Worm (Caenorhabditis elegans) whole organism, late embryonic: Measurements from ENCODE around the gene F46C5.2.

ENCODE experiments used
- C08G9.2 ChIP-seq: sonication (generic microtip); optimal IDR thresholded peaks from 2 replicates; lab custom pipeline; 2016; ENCODE audit warnings: mild to moderate bottlenecking, missing genetic modification characterization, moderate library complexity, missing compliant biosample characterization
- C38D4.7 ChIP-seq: fragments of 200-800 bp; sonication (Bioruptor generic); optimal IDR thresholded peaks from 2 replicates; lab custom pipeline; 2018; ENCODE audit warnings: mild to moderate bottlenecking, missing genetic modification characterization, moderate library complexity, missing compliant biosample characterization
- F13H6.1 ChIP-seq: sonication (generic microtip); optimal IDR thresholded peaks from 2 replicates; lab custom pipeline; 2016; ENCODE audit warnings: missing genetic modification characterization, missing compliant biosample characterization
- T23F11.4 ChIP-seq: fragments of 200-800 bp; sonication (Bioruptor generic); optimal IDR thresholded peaks from 2 replicates; lab custom pipeline; 2018; ENCODE audit warnings: mild to moderate bottlenecking, missing genetic modification characterization, missing compliant biosample characterization
- ama-1 ChIP-seq: fragments of 150-350 bp; optimal IDR thresholded peaks from 2 replicates; lab custom pipeline; 2014
- ceh-18 ChIP-seq: sonication (generic microtip); optimal IDR thresholded peaks from 2 replicates; lab custom pipeline; 2016; ENCODE audit warnings: missing genetic modification characterization, missing compliant biosample characterization
- ceh-19 ChIP-seq: fragments of 200-800 bp; sonication (Bioruptor generic); optimal IDR thresholded peaks from 2 replicates; lab custom pipeline; 2018; ENCODE audit warnings: mild to moderate bottlenecking, missing genetic modification characterization, missing compliant biosample characterization
- ceh-48 ChIP-seq: sonication (generic microtip); optimal IDR thresholded peaks from 2 replicates; lab custom pipeline; 2016; ENCODE audit warnings: missing genetic modification characterization, inconsistent platforms, missing compliant biosample characterization
- ceh-6 ChIP-seq: fragments of 200-800 bp; sonication (Bioruptor generic); optimal IDR thresholded peaks from 2 replicates; lab custom pipeline; 2018; ENCODE audit warnings: mild to moderate bottlenecking, missing genetic modification characterization, missing compliant biosample characterization
- ceh-9 ChIP-seq: sonication (generic microtip); optimal IDR thresholded peaks from 2 replicates; lab custom pipeline; 2016; ENCODE audit warnings: mild to moderate bottlenecking, missing genetic modification characterization, inconsistent platforms, missing compliant biosample characterization
- dve-1 ChIP-seq: sonication (generic microtip); optimal IDR thresholded peaks from 2 replicates; lab custom pipeline; 2017; ENCODE audit warnings: antibody characterized with exemption, mild to moderate bottlenecking, missing genetic modification characterization, missing compliant biosample characterization
- elt-2 ChIP-seq: sonication (generic microtip); optimal IDR thresholded peaks from 2 replicates; lab custom pipeline; 2016; ENCODE audit warnings: missing genetic modification reagents, missing genetic modification characterization, missing compliant biosample characterization
- fax-1 ChIP-seq: sonication (generic microtip); optimal IDR thresholded peaks from 2 replicates; lab custom pipeline; 2016; ENCODE audit warnings: missing genotype, missing genetic modification characterization, missing compliant biosample characterization
- fkh-6 ChIP-seq: sonication (generic microtip); optimal IDR thresholded peaks from 2 replicates; lab custom pipeline; 2016; ENCODE audit warnings: missing genetic modification characterization, missing compliant biosample characterization
- hlh-13 ChIP-seq: fragments of 200-800 bp; sonication (Bioruptor generic); optimal IDR thresholded peaks from 2 replicates; lab custom pipeline; 2018; ENCODE audit warnings: mild to moderate bottlenecking, missing genetic modification characterization, missing compliant biosample characterization
- hlh-15 ChIP-seq: sonication (generic microtip); optimal IDR thresholded peaks from 2 replicates; lab custom pipeline; 2016; ENCODE audit warnings: missing genetic modification characterization, missing compliant biosample characterization
- hlh-30 ChIP-seq: sonication (generic microtip); optimal IDR thresholded peaks from 2 replicates; lab custom pipeline; 2017; ENCODE audit warnings: antibody characterized with exemption, missing genetic modification characterization, missing compliant biosample characterization; ENCODE audit not compliant: insufficient read depth
- hlh-6 ChIP-seq: sonication (generic microtip); optimal IDR thresholded peaks from 2 replicates; lab custom pipeline; 2016; ENCODE audit warnings: missing genotype, missing genetic modification characterization, missing compliant biosample characterization
- hlh-8 ChIP-seq: sonication (generic microtip); optimal IDR thresholded peaks from 2 replicates; lab custom pipeline; 2016; ENCODE audit warnings: missing genotype, missing genetic modification characterization, missing compliant biosample characterization
- lim-6 ChIP-seq: sonication (generic microtip); optimal IDR thresholded peaks from 2 replicates; lab custom pipeline; 2016; ENCODE audit warnings: missing genetic modification characterization, missing compliant biosample characterization
- lin-11 ChIP-seq: fragments of 200-800 bp; sonication (Bioruptor generic); optimal IDR thresholded peaks from 2 replicates; lab custom pipeline; 2018; ENCODE audit warnings: mild to moderate bottlenecking, missing genetic modification characterization, missing compliant biosample characterization
- madf-2 ChIP-seq: sonication (generic microtip); optimal IDR thresholded peaks from 2 replicates; lab custom pipeline; 2017; ENCODE audit warnings: missing genetic modification characterization, missing compliant biosample characterization
- mec-3 ChIP-seq: sonication (generic microtip); optimal IDR thresholded peaks from 2 replicates; lab custom pipeline; 2016; ENCODE audit warnings: borderline replicate concordance, missing genetic modification characterization, missing compliant biosample characterization
- nfya-1 ChIP-seq: sonication (generic microtip); optimal IDR thresholded peaks from 2 replicates; lab custom pipeline; 2017; ENCODE audit warnings: missing genetic modification characterization, mild to moderate bottlenecking, missing compliant biosample characterization, antibody characterized with exemption, moderate library complexity
- npax-4 ChIP-seq: sonication (generic microtip); optimal IDR thresholded peaks from 2 replicates; lab custom pipeline; 2016; ENCODE audit warnings: missing genetic modification characterization, missing compliant biosample characterization
- pag-3 ChIP-seq: sonication (generic microtip); optimal IDR thresholded peaks from 2 replicates; lab custom pipeline; 2016; ENCODE audit warnings: missing compliant biosample characterization, missing genetic modification characterization, borderline replicate concordance
- pha-2 ChIP-seq: sonication (generic microtip); optimal IDR thresholded peaks from 2 replicates; lab custom pipeline; 2017; ENCODE audit warnings: mild to moderate bottlenecking, missing genetic modification characterization, missing compliant biosample characterization
- pqm-1 ChIP-seq: sonication (generic microtip); optimal IDR thresholded peaks from 2 replicates; lab custom pipeline; 2016; ENCODE audit warnings: missing genetic modification characterization, missing compliant biosample characterization
- ref-2 ChIP-seq: sonication (generic microtip); optimal IDR thresholded peaks from 2 replicates; lab custom pipeline; 2016; ENCODE audit warnings: missing genetic modification characterization, missing compliant biosample characterization
- sox-2 ChIP-seq: fragments of 200-800 bp; sonication (Bioruptor generic); IDR thresholded peaks from 2 replicates; pipeline ENCODE4 v1.3.6; 2022; ENCODE audit warnings: missing genetic modification reagents, missing genetic modification characterization, missing compliant biosample characterization
- syd-9 ChIP-seq: sonication (generic microtip); optimal IDR thresholded peaks from 2 replicates; lab custom pipeline; 2016; ENCODE audit warnings: mild to moderate bottlenecking, missing genetic modification characterization, moderate library complexity, missing compliant biosample characterization
- tbx-2 ChIP-seq: sonication (generic microtip); optimal IDR thresholded peaks from 2 replicates; lab custom pipeline; 2016; ENCODE audit warnings: missing genetic modification characterization, missing compliant biosample characterization
- tbx-7 ChIP-seq: sonication (generic microtip); optimal IDR thresholded peaks from 2 replicates; lab custom pipeline; 2016; ENCODE audit warnings: missing genotype, missing genetic modification characterization, missing compliant biosample characterization
- ttx-3 ChIP-seq: sonication (generic microtip); optimal IDR thresholded peaks from 2 replicates; lab custom pipeline; 2016; ENCODE audit warnings: missing genetic modification reagents, missing genetic modification characterization, missing compliant biosample characterization
- unc-3 ChIP-seq, 2 experiments: fragments of 200-800 bp in 1 of 2; sonication (Bioruptor generic) in 1 of 2; sonication (generic microtip) in 1 of 2; conservative IDR thresholded peaks in 1 of 2; optimal IDR thresholded peaks in 1 of 2; 2 replicates each; pipeline versions ENCODE4 v1.3.6 to Lab custom; 2016 to 2022; ENCODE audit warnings: missing compliant biosample characterization in 2 of 2, missing genetic modification characterization in 2 of 2, missing genetic modification reagents in 1 of 2
- unc-42 ChIP-seq: sonication (generic microtip); optimal IDR thresholded peaks from 2 replicates; lab custom pipeline; 2016; ENCODE audit warnings: missing genotype, missing genetic modification characterization, missing compliant biosample characterization
- unc-55 ChIP-seq: sonication (generic microtip); optimal IDR thresholded peaks from 2 replicates; lab custom pipeline; 2017; ENCODE audit warnings: missing biosample characterization, missing genetic modification reagents, missing genetic modification characterization
- zip-5 ChIP-seq: sonication (generic microtip); optimal IDR thresholded peaks from 2 replicates; lab custom pipeline; 2016; ENCODE audit warnings: missing genetic modification characterization, missing compliant biosample characterization

Gene F46C5.2

DNA sequence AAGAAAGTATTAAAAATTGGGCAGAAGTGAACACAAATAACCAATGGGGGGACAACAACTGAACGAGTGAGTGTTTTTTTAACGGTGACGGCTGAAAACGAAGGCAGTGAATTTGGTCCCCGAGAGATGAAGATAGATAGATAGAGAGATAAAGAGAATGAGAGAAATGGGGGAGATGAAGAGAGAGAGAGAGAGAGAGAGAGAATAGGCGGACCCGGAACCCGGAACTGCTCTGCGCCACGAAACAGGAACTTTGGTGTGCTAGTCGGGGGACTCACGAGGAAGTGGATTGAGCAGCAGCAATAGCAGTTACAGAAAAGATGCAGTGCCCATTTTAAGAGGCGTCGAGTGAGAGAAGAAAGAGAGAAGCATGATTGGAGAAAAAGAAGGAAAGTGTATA, 32.7 kb downstream of the F46C5.2 start (continued):
- no peak for TF ChIP-seq madf-2 (tag; lab: Kevin White, UChicago)
- peak; percentile 8 for TF ChIP-seq nfya-1 (tag; lab: Kevin White, UChicago)
- no peak for TF ChIP-seq ref-2 (tag; lab: Kevin White, UChicago)
- no peak for TF ChIP-seq ceh-19
- TF ChIP-seq F13H6.1 (tag; lab: Kevin White, UChicago) = no peak
- no peak for TF ChIP-seq fkh-6
- peak; percentile 75 for TF ChIP-seq ceh-18
- TF ChIP-seq hlh-6 (tag; lab: Kevin White, UChicago) = no peak
- TF ChIP-seq C38D4.7 (GFP tag; lab: Kevin White, UChicago) = no peak
- no peak for TF ChIP-seq C08G9.2
- no peak for TF ChIP-seq elt-2
- TF ChIP-seq hlh-13 (GFP tag; lab: Kevin White, UChicago) = no peak
- no peak for TF ChIP-seq lim-6
- TF ChIP-seq ceh-6 (GFP tag; lab: Kevin White, UChicago) = no peak

DNA sequence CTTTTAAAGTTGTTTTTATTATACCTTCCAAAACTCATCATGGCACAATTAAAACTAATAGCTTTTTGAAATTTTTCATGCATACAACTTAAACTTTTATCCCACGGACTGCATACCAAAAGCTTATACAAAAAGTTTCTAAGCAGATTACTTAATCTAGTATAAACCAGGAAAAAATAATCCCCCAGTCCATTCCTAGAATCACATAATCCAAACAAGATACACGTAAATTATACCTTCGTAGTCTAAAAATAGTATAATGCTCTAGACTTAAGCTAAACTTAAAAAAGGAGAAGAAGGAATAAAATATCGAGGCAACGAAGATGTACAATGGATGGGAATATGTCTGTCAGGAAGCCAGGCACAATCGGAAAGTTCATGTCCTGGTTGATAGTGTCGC, 33.9 kb downstream of the F46C5.2 start:
- no peak for TF ChIP-seq hlh-13 (GFP tag; lab: Kevin White, UChicago)
- no peak for TF ChIP-seq ceh-48
- TF ChIP-seq tbx-7 (tag; lab: Kevin White, UChicago) = no peak
- TF ChIP-seq pqm-1 (tag; lab: Kevin White, UChicago) = no peak
- no peak for TF ChIP-seq lin-11
- no peak for TF ChIP-seq unc-55 (GFP tag; lab: Kevin White, UChicago)
- TF ChIP-seq mec-3 (tag; lab: Kevin White, UChicago) = no peak
- TF ChIP-seq pha-2 (tag; lab: Kevin White, UChicago) = no peak
- no peak for TF ChIP-seq ceh-19

DNA sequence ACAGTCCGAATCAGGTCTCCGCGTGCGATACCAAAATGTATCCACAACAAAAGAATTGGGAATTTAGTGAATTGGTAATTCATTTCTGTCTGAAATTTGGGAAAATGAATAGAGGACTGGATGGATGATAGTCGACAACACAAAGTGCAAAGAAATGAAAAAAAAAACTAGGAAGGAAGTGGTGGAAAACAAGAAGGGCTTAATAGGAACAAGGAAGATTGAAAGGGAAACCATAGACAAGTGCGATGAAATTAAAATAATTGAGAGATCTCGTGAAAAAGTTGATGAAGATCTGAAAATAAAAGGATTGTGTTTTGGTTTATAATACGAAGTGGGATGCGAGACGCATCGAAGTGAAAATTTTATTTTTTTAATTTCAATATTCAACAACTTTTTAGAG, 35.0 kb downstream of the F46C5.2 start, which contains the start of gene F07H5.7:
TSS of gene F07H5.7 (minus strand) at position 101 of the 400 bp plus-strand sequence.
- TF ChIP-seq zip-5 (tag; lab: Kevin White, UChicago) (no peak), ceh-48 (no peak), hlh-8 (no peak), syd-9 (tag; lab: Kevin White, UChicago) (no peak), hlh-15 (no peak), hlh-30 (tag; lab: Kevin White, UChicago) (no peak), pag-3 (tag; lab: Kevin White, UChicago) (no peak), unc-42 (tag; lab: Kevin White, UChicago) (no peak), unc-3 (GFP tag; conservative IDR thresholded peaks at IDR 0.05; lab: Robert Waterston, UW) (no peak), unc-3 (tag; optimal IDR thresholded peaks at IDR 0.05; lab: Kevin White, UChicago) (no peak), fax-1 (tag; lab: Kevin White, UChicago) (no peak), ceh-9 (tag; lab: Kevin White, UChicago) (no peak), ttx-3 (tag; lab: Kevin White, UChicago) (no peak), sox-2 (GFP tag; lab: Robert Waterston, UW) (no peak), ama-1 (lab: Kevin White, UChicago) (no peak), npax-4 (tag; lab: Kevin White, UChicago) (no peak)

DNA sequence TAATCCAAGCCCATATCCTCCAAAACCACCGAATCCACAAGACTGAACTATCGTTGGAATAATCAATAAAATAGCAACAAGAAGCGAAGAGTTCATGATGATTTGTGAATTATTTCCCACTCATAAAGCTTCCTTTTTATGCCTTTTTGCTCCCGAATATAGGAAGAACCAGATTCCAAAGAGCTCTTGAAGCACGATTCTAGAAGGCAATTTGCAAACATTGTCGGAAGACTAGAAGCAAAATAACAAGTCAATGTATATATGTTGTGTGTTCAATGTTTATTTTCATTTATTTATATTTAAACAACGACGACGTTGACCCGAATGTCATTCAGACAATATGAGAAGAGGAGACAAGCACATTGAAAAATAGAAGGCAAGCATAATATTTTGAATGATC, 36.4 kb downstream of the F46C5.2 start, which contains the start of gene idpa-2:
TSS of gene idpa-2 (minus strand) at position 101 of the 400 bp plus-strand sequence.
- TF ChIP-seq dve-1 (tag; lab: Kevin White, UChicago) = no peak
- TF ChIP-seq lin-11 = no peak
- no peak for TF ChIP-seq T23F11.4 (GFP tag; lab: Kevin White, UChicago)
- no peak for TF ChIP-seq tbx-2 (tag; lab: Kevin White, UChicago)
